Comparison of ENCODE assay signal across 5 worm cellular contexts in the genomic region with DNA sequence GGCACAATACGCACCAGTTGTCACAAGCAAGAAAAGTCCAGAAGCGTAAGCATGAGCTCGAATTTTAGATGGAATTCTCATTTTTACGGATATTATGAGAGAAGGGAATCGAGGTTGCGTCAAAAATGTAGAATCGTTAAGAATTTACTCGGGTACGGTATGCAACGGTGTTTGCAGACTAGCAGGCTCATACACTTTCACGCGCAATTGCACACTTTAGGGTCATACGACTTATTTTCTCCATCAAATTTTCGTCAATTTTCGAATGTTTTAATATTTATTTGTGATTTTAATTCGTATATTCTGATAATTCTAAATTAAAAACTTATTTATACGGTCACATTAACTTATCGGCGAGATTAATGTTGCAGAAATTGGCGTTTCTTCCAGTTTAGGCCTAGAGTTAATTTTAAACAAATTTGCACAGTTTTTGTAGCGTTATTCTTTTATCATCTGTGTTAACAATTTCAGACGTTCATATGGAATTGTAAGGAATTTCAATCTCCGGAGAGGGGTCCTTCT.
TF ChIP-seq lines count a peak whose summit lies in the region.

Gene T07A9.15, minus strand, starts transcription at position 138 of the 522 bp plus-strand sequence.
Gene nog-1, plus strand, starts transcription at position 472 of the 522 bp plus-strand sequence.

TF ChIP-seq in whole organism, L1 larva, 84 proteins besides CTCF, POLR2A, EP300 and RAD21 (continues in another document):
- peak; percentile 61 for TF ChIP-seq unc-86 (tag; optimal IDR thresholded peaks at IDR 0.05; lab: Kevin White, UChicago)
- TF ChIP-seq nhr-11 (tag; optimal IDR thresholded peaks at IDR 0.05; lab: Kevin White, UChicago): no peak
- peak; percentile 41 for TF ChIP-seq hpl-2 (GFP tag; optimal IDR thresholded peaks at IDR 0.05; lab: Kevin White, UChicago)
- peak; percentile 80 to 87 for TF ChIP-seq lin-35 (GFP tag; optimal IDR thresholded peaks at IDR 0.05; lab: Kevin White, UChicago)
- no peak for TF ChIP-seq egl-27 (tag; optimal IDR thresholded peaks at IDR 0.05; lab: Kevin White, UChicago)
- TF ChIP-seq nhr-28 (tag; optimal IDR thresholded peaks at IDR 0.05; lab: Kevin White, UChicago): no peak
- no peak for TF ChIP-seq nhr-12 (tag; optimal IDR thresholded peaks at IDR 0.05; lab: Kevin White, UChicago)
- no peak for TF ChIP-seq hlh-17 (GFP tag; optimal IDR thresholded peaks at IDR 0.05; lab: Kevin White, UChicago; ENCODE audit: borderline replicate concordance)
- no peak for TF ChIP-seq ama-1 (optimal IDR thresholded peaks at IDR 0.05; lab: Kevin White, UChicago)
- no peak for TF ChIP-seq zip-4 (GFP tag; optimal IDR thresholded peaks at IDR 0.05; lab: Kevin White, UChicago)
- peak; percentile 65 for TF ChIP-seq nhr-20 (tag; optimal IDR thresholded peaks at IDR 0.05; lab: Kevin White, UChicago)
- no peak for TF ChIP-seq nhr-76 (tag; optimal IDR thresholded peaks at IDR 0.05; lab: Kevin White, UChicago)
- peak; percentile 53 for TF ChIP-seq nhr-77 (tag; optimal IDR thresholded peaks at IDR 0.05; lab: Kevin White, UChicago)
- peak; percentile 67 for TF ChIP-seq xbp-1 (tag; optimal IDR thresholded peaks at IDR 0.05; lab: Kevin White, UChicago)
- peak; percentile 6 for TF ChIP-seq sox-4 (tag; optimal IDR thresholded peaks at IDR 0.05; lab: Kevin White, UChicago)
- no peak for TF ChIP-seq ets-5 (GFP tag; IDR thresholded peaks at IDR 0.05; lab: Robert Waterston, UW)
- TF ChIP-seq elt-3 (tag; optimal IDR thresholded peaks at IDR 0.05; lab: Kevin White, UChicago): peak in 2 of 6 experiments; percentile 22 to 48

TF ChIP-seq in whole organism, L3 larva, 47 proteins besides CTCF, POLR2A, EP300 and RAD21 (continues in another document):
- TF ChIP-seq fkh-2 (tag; optimal IDR thresholded peaks at IDR 0.05; lab: Kevin White, UChicago) (no peak), pha-4 (tag; optimal IDR thresholded peaks at IDR 0.05; lab: Kevin White, UChicago) (peak; percentile 80), egl-27 (tag; optimal IDR thresholded peaks at IDR 0.05; lab: Kevin White, UChicago) (no peak), ztf-11 (tag; optimal IDR thresholded peaks at IDR 0.05; lab: Kevin White, UChicago) (no peak), lsy-12 (tag; optimal IDR thresholded peaks at IDR 0.05; lab: Kevin White, UChicago) (no peak), nhr-25 (tag; optimal IDR thresholded peaks at IDR 0.05; lab: Kevin White, UChicago) (peak; percentile 35), eor-1 (tag; optimal IDR thresholded peaks at IDR 0.05; lab: Kevin White, UChicago) (no peak), lin-39 (tag; optimal IDR thresholded peaks at IDR 0.05; lab: Kevin White, UChicago) (peak; percentile 61), elt-2 (tag; optimal IDR thresholded peaks at IDR 0.05; lab: Kevin White, UChicago) (peak; percentile 22), jun-1 (tag; optimal IDR thresholded peaks at IDR 0.05; lab: Kevin White, UChicago) (peak; percentile 60), nfya-1 (tag; optimal IDR thresholded peaks at IDR 0.05; lab: Kevin White, UChicago; ENCODE audit: insufficient read depth) (peak; percentile 87), zag-1 (tag; optimal IDR thresholded peaks at IDR 0.05; lab: Kevin White, UChicago) (no peak), R02D3.7 (tag; optimal IDR thresholded peaks at IDR 0.05; lab: Kevin White, UChicago) (peak; percentile 61), egl-5 (tag; optimal IDR thresholded peaks at IDR 0.05; lab: Kevin White, UChicago) (peak; percentile 70), nhr-12 (tag; optimal IDR thresholded peaks at IDR 0.05; lab: Kevin White, UChicago) (no peak), nhr-23 (tag; optimal IDR thresholded peaks at IDR 0.05; lab: Kevin White, UChicago) (peak; percentile 63), lin-15B (tag; optimal IDR thresholded peaks at IDR 0.05; lab: Kevin White, UChicago) (peak; percentile 70), snpc-4 (tag; optimal IDR thresholded peaks at IDR 0.05; lab: Kevin White, UChicago) (peak; percentile 41)

TF ChIP-seq in whole organism, early embryonic, 17 proteins besides CTCF, POLR2A, EP300 and RAD21:
- TF ChIP-seq flt-1 (GFP tag; IDR thresholded peaks at IDR 0.05; lab: Robert Waterston, UW) (no peak), tra-4 (tag; optimal IDR thresholded peaks at IDR 0.05; lab: Kevin White, UChicago) (no peak), pes-1 (GFP tag; IDR thresholded peaks at IDR 0.05; lab: Robert Waterston, UW) (peak; percentile 52; the same call in 1 of the 2 replicates), F13C5.2 (tag; optimal IDR thresholded peaks at IDR 0.05; lab: Kevin White, UChicago) (no peak), ets-7 (tag; optimal IDR thresholded peaks at IDR 0.05; lab: Kevin White, UChicago) (no peak), hmg-4 (GFP tag; optimal IDR thresholded peaks at IDR 0.05; lab: Kevin White, UChicago) (no peak), B0310.2 (tag; optimal IDR thresholded peaks at IDR 0.05; lab: Kevin White, UChicago) (no peak), tbx-37 (GFP tag; conservative IDR thresholded peaks at IDR 0.05; lab: Robert Waterston, UW) (0 out of 2 replicates have a peak, but pooled peaks have one; percentile 30), scrt-1 (GFP tag; IDR thresholded peaks at IDR 0.05; lab: Robert Waterston, UW) (no peak), ama-1 (optimal IDR thresholded peaks at IDR 0.05; lab: Kevin White, UChicago) (no peak)
TF ChIP-seq in whole organism, early embryonic: peak in this region for 2.

TF ChIP-seq in whole organism, midembryonic, 9 proteins besides CTCF, POLR2A, EP300 and RAD21:
- no peak for TF ChIP-seq med-1 (GFP tag; optimal IDR thresholded peaks at IDR 0.05; lab: Kevin White, UChicago; ENCODE audit: insufficient read depth)
- TF ChIP-seq ztf-29 (GFP tag; IDR thresholded peaks at IDR 0.05; lab: Robert Waterston, UW): no peak
- peak; percentile 27; the same call in 1 of the 2 replicates for TF ChIP-seq ztf-23 (GFP tag; IDR thresholded peaks at IDR 0.05; lab: Robert Waterston, UW)
- no peak for TF ChIP-seq tab-1 (GFP tag; IDR thresholded peaks at IDR 0.05; lab: Robert Waterston, UW)
- TF ChIP-seq flt-1 (GFP tag; IDR thresholded peaks at IDR 0.05; lab: Robert Waterston, UW): 0 out of 2 replicates have a peak, but pooled peaks have one; percentile 57

TF ChIP-seq in whole organism, young adult, 124 proteins besides CTCF, POLR2A, EP300 and RAD21 (continues in another document):
- TF ChIP-seq nhr-120 (GFP tag; IDR thresholded peaks at IDR 0.05; lab: Robert Waterston, UW) (no peak), Y53G8AR.9 (GFP tag; conservative IDR thresholded peaks at IDR 0.05; lab: Robert Waterston, UW) (0 out of 2 replicates have a peak, but pooled peaks have one; percentile 10), snpc-4 (GFP tag; optimal IDR thresholded peaks at IDR 0.05; lab: Kevin White, UChicago) (no peak), snpc-4 (tag; optimal IDR thresholded peaks at IDR 0.05; lab: Kevin White, UChicago) (peak in 3 of 4 experiments; percentile 21 to 49 (median 26)), F23B12.7 (tag; optimal IDR thresholded peaks at IDR 0.05; lab: Kevin White, UChicago; ENCODE audit: insufficient read depth) (peak; percentile 46), F33H1.4 (GFP tag; IDR thresholded peaks at IDR 0.05; lab: Robert Waterston, UW) (peak; percentile 53), D2030.7 (GFP tag; IDR thresholded peaks at IDR 0.05; lab: Robert Waterston, UW) (peak; percentile 43), tbp1 (GFP tag; optimal IDR thresholded peaks at IDR 0.05; lab: Kevin White, UChicago) (peak; percentile 20), snpc-3.4 (tag; optimal IDR thresholded peaks at IDR 0.05; lab: Kevin White, UChicago) (peak; percentile 66), cebp-1 (GFP tag; IDR thresholded peaks at IDR 0.05; lab: Robert Waterston, UW) (no peak), cebp-1 (tag; optimal IDR thresholded peaks at IDR 0.05; lab: Kevin White, UChicago) (peak; percentile 43), mcd-1 (GFP tag; IDR thresholded peaks at IDR 0.05; lab: Robert Waterston, UW) (peak; percentile 36; the same call in 1 of the 2 replicates), madf-3 (GFP tag; IDR thresholded peaks at IDR 0.05; lab: Robert Waterston, UW) (no peak), lsl-1 (GFP tag; optimal IDR thresholded peaks at IDR 0.05; lab: Kevin White, UChicago) (peak; percentile 84), lin-54 (GFP tag; optimal IDR thresholded peaks at IDR 0.05; lab: Kevin White, UChicago) (peak; percentile 49), F22D6.2 (tag; optimal IDR thresholded peaks at IDR 0.05; lab: Kevin White, UChicago) (no peak), madf-6 (GFP tag; IDR thresholded peaks at IDR 0.05; lab: Robert Waterston, UW) (0 out of 2 replicates have a peak, but pooled peaks have one; percentile 33), ZK185.1 (tag; optimal IDR thresholded peaks at IDR 0.05; lab: Kevin White, UChicago; ENCODE audit: poor library complexity, severe bottlenecking) (no peak), snpc-1.3 (tag; optimal IDR thresholded peaks at IDR 0.05; lab: Kevin White, UChicago; ENCODE audit: insufficient read depth) (peak; percentile 47), F49E8.2 (tag; optimal IDR thresholded peaks at IDR 0.05; lab: Kevin White, UChicago; ENCODE audit: insufficient read depth) (peak; percentile 63), ceh-91 (GFP tag; IDR thresholded peaks at IDR 0.05; lab: Robert Waterston, UW) (no peak), ztf-3 (GFP tag; optimal IDR thresholded peaks at IDR 0.05; lab: Kevin White, UChicago) (no peak), efl-1 (GFP tag; optimal IDR thresholded peaks at IDR 0.05; lab: Kevin White, UChicago) (peak; percentile 24), ceh-100 (GFP tag; IDR thresholded peaks at IDR 0.05; lab: Robert Waterston, UW) (0 out of 2 replicates have a peak, but pooled peaks have one; percentile 38), B0035.1 (tag; optimal IDR thresholded peaks at IDR 0.05; lab: Kevin White, UChicago) (no peak), attf-3 (GFP tag; conservative IDR thresholded peaks at IDR 0.05; lab: Robert Waterston, UW) (no peak), ztf-18 (tag; optimal IDR thresholded peaks at IDR 0.05; lab: Kevin White, UChicago) (no peak), athp-1 (tag; optimal IDR thresholded peaks at IDR 0.05; lab: Kevin White, UChicago) (no peak), nhr-80 (tag; optimal IDR thresholded peaks at IDR 0.05; lab: Kevin White, UChicago) (no peak), attf-5 (GFP tag; optimal IDR thresholded peaks at IDR 0.05; lab: Kevin White, UChicago) (no peak), Y67H2A.10 (GFP tag; conservative IDR thresholded peaks at IDR 0.05; lab: Robert Waterston, UW) (no peak), aptf-2 (GFP tag; conservative IDR thresholded peaks at IDR 0.05; lab: Robert Waterston, UW) (no peak), ceh-27 (GFP tag; optimal IDR thresholded peaks at IDR 0.05; lab: Kevin White, UChicago) (peak; percentile 53), ztf-28 (GFP tag; IDR thresholded peaks at IDR 0.05; lab: Robert Waterston, UW) (no peak), lin-40 (tag; optimal IDR thresholded peaks at IDR 0.05; lab: Kevin White, UChicago) (peak; percentile 45), B0019.2 (GFP tag; conservative IDR thresholded peaks at IDR 0.05; lab: Robert Waterston, UW) (no peak), zim-3 (tag; optimal IDR thresholded peaks at IDR 0.05; lab: Kevin White, UChicago) (no peak), ceh-40 (GFP tag; IDR thresholded peaks at IDR 0.05; lab: Robert Waterston, UW) (no peak)

Comparison
In these comparisons a context has a peak if more than half of its experiments do, and no peak if none do; other contexts are left out.
1. Of the 8 proteins assayed by ChIP-seq in both whole organism, young adult and whole organism, L1 larva: peak only in whole organism, young adult: none; only in whole organism, L1 larva: dpl-1, nhr-90 and unc-130; in both: efl-1 and snpc-4; in neither: 2; mixed calls (peak in some experiments, not most) for 1.